Comparison of ENCODE assay signal across 1 fruit fly cellular context in genomic region chr2L:7564856-7565255, dm6.
TF ChIP-seq lines count a peak whose summit lies in the region.

No protein-coding gene starts in this region.

TF ChIP-seq in whole organism, embryonic, 481 proteins besides CTCF, POLR2A, EP300 and RAD21 (continued from another document and continues in another):
- TF ChIP-seq CG9932 (GFP tag; IDR thresholded peaks at IDR 0.05; lab: Robert Waterston, UW), result peak; percentile 57
- peak; percentile 56 for TF ChIP-seq CG30403 (GFP tag; optimal IDR thresholded peaks at IDR 0.05; lab: Kevin White, UChicago)
- TF ChIP-seq kah (GFP tag; optimal IDR thresholded peaks at IDR 0.05; lab: Kevin White, UChicago), result peak; percentile 30
- TF ChIP-seq hth (optimal IDR thresholded peaks at IDR 0.05; lab: Kevin White, UChicago), result no peak
- TF ChIP-seq CG9215 (GFP tag; IDR thresholded peaks at IDR 0.05; lab: Robert Waterston, UW), result no peak
- no peak for TF ChIP-seq Drgx (GFP tag; IDR thresholded peaks at IDR 0.05; lab: Robert Waterston, UW)
- TF ChIP-seq Atf6 (GFP tag; IDR thresholded peaks at IDR 0.05; lab: Robert Waterston, UW), result peak; percentile 49; the same call in 1 of the 2 replicates
- TF ChIP-seq CG6854 (GFP tag; optimal IDR thresholded peaks at IDR 0.05; lab: Kevin White, UChicago), result peak; percentile 36
- peak; percentile 77 for TF ChIP-seq CG2712 (tag; optimal IDR thresholded peaks at IDR 0.05; lab: Kevin White, UChicago)
- TF ChIP-seq CG4707 (GFP tag; optimal IDR thresholded peaks at IDR 0.05; lab: Kevin White, UChicago), result no peak
- TF ChIP-seq kay (GFP tag; optimal IDR thresholded peaks at IDR 0.05; lab: Kevin White, UChicago), result peak; percentile 28
- TF ChIP-seq CG11696 (GFP tag; IDR thresholded peaks at IDR 0.05; lab: Robert Waterston, UW), result no peak
- peak; percentile 31; the same call in 1 of the 3 replicates for TF ChIP-seq CG14050 (GFP tag; IDR thresholded peaks at IDR 0.05; lab: Robert Waterston, UW)
- TF ChIP-seq sr (GFP tag; IDR thresholded peaks at IDR 0.05; lab: Robert Waterston, UW), result no peak
- peak; percentile 65 for TF ChIP-seq Abd-B (GFP tag; optimal IDR thresholded peaks at IDR 0.05; lab: Kevin White, UChicago)
- peak; percentile 96 for TF ChIP-seq Med (GFP tag; lab: Kevin White, UChicago)
- TF ChIP-seq wek (GFP tag; optimal IDR thresholded peaks at IDR 0.05; lab: Kevin White, UChicago), result no peak
- no peak for TF ChIP-seq CG4328 (GFP tag; optimal IDR thresholded peaks at IDR 0.05; lab: Kevin White, UChicago)
- TF ChIP-seq CG14667 (GFP tag; IDR thresholded peaks at IDR 0.05; lab: Robert Waterston, UW), result peak; percentile 36
- TF ChIP-seq cad (GFP tag; optimal IDR thresholded peaks at IDR 0.05; lab: Kevin White, UChicago), result no peak
- no peak for TF ChIP-seq sd (tag; optimal IDR thresholded peaks at IDR 0.05; lab: Kevin White, UChicago)
- peak; percentile 74 to 79 for TF ChIP-seq dpn (GFP tag; optimal IDR thresholded peaks at IDR 0.05; lab: Kevin White, UChicago)
- TF ChIP-seq Spps (tag; optimal IDR thresholded peaks at IDR 0.05; lab: Kevin White, UChicago), result peak; percentile 48
- peak; percentile 75 for TF ChIP-seq CG18262 (tag; optimal IDR thresholded peaks at IDR 0.05; lab: Kevin White, UChicago)
- no peak for TF ChIP-seq vnd (GFP tag; IDR thresholded peaks at IDR 0.05; lab: Robert Waterston, UW; ENCODE audit: partially characterized antibody)
- peak; percentile 79 for TF ChIP-seq lmd (GFP tag; IDR thresholded peaks at IDR 0.05; lab: Robert Waterston, UW)
- TF ChIP-seq ewg (GFP tag; optimal IDR thresholded peaks at IDR 0.05; lab: Kevin White, UChicago), result peak; percentile 43
- TF ChIP-seq pros (GFP tag; optimal IDR thresholded peaks at IDR 0.05; lab: Kevin White, UChicago), result no peak
- no peak for TF ChIP-seq CG43689 (GFP tag; IDR thresholded peaks at IDR 0.05; lab: Robert Waterston, UW)
- TF ChIP-seq HLH54F (GFP tag; optimal IDR thresholded peaks at IDR 0.05; lab: Kevin White, UChicago), result peak; percentile 64
- peak; percentile 74 for TF ChIP-seq dysf (GFP tag; IDR thresholded peaks at IDR 0.05; lab: Robert Waterston, UW)
- TF ChIP-seq YL-1 (GFP tag; optimal IDR thresholded peaks at IDR 0.05; lab: Kevin White, UChicago), result no peak
- TF ChIP-seq sisA (GFP tag; IDR thresholded peaks at IDR 0.05; lab: Robert Waterston, UW), result no peak; the same call in 1 of the 2 replicates
- peak; percentile 98 for TF ChIP-seq sens (GFP tag; lab: Kevin White, UChicago)
- TF ChIP-seq CG2116 (GFP tag; optimal IDR thresholded peaks at IDR 0.05; lab: Kevin White, UChicago), result peak; percentile 27
- TF ChIP-seq Side (GFP tag; optimal IDR thresholded peaks at IDR 0.05; lab: Kevin White, UChicago), result peak; percentile 81
- no peak for TF ChIP-seq prd (optimal IDR thresholded peaks at IDR 0.05; lab: Kevin White, UChicago)
- TF ChIP-seq prd (GFP tag; IDR thresholded peaks at IDR 0.05; lab: Robert Waterston, UW), result peak; percentile 81
- TF ChIP-seq CG31441 (GFP tag; IDR thresholded peaks at IDR 0.05; lab: Robert Waterston, UW), result peak; percentile 59
- TF ChIP-seq dati (GFP tag; IDR thresholded peaks at IDR 0.05; lab: Robert Waterston, UW), result peak; percentile 45; the same call in 1 of the 2 replicates
- TF ChIP-seq CG17359 (tag; optimal IDR thresholded peaks at IDR 0.05; lab: Kevin White, UChicago), result peak; percentile 65
- peak; percentile 15 for TF ChIP-seq CG10274 (GFP tag; optimal IDR thresholded peaks at IDR 0.05; lab: Kevin White, UChicago)
- peak; percentile 52 for TF ChIP-seq Six4 (GFP tag; optimal IDR thresholded peaks at IDR 0.05; lab: Kevin White, UChicago)
- peak; percentile 52 for TF ChIP-seq CG18619 (GFP tag; optimal IDR thresholded peaks at IDR 0.05; lab: Kevin White, UChicago)
- peak; percentile 37 for TF ChIP-seq BtbVII (GFP tag; optimal IDR thresholded peaks at IDR 0.05; lab: Kevin White, UChicago)
- TF ChIP-seq Ssrp (tag; optimal IDR thresholded peaks at IDR 0.05; lab: Kevin White, UChicago), result peak; percentile 69
- TF ChIP-seq pan (optimal IDR thresholded peaks at IDR 0.05; lab: Kevin White, UChicago), result no peak
- peak in 1 of 2 experiments; percentile 64 for TF ChIP-seq pan (GFP tag; optimal IDR thresholded peaks at IDR 0.05 in 1 of 2, IDR thresholded peaks at IDR 0.05 in 1 of 2)
- peak; percentile 68 for TF ChIP-seq CG12391 (tag; optimal IDR thresholded peaks at IDR 0.05; lab: Kevin White, UChicago)
- TF ChIP-seq CG9727 (GFP tag; optimal IDR thresholded peaks at IDR 0.05; lab: Kevin White, UChicago), result peak; percentile 86
- TF ChIP-seq row (GFP tag; IDR thresholded peaks at IDR 0.05; lab: Robert Waterston, UW), result peak; percentile 75
- TF ChIP-seq Dad (GFP tag; optimal IDR thresholded peaks at IDR 0.05; lab: Kevin White, UChicago), result peak; percentile 77
- peak; percentile 73 for TF ChIP-seq croc (GFP tag; conservative IDR thresholded peaks at IDR 0.05; lab: Robert Waterston, UW)
- TF ChIP-seq CG7357 (GFP tag; IDR thresholded peaks at IDR 0.05; lab: Robert Waterston, UW), result peak; percentile 48; the same call in 1 of the 3 replicates
- peak; percentile 69 for TF ChIP-seq CoRest (tag; optimal IDR thresholded peaks at IDR 0.05; lab: Kevin White, UChicago)
- peak; percentile 50 for TF ChIP-seq Fer3 (tag; optimal IDR thresholded peaks at IDR 0.05; lab: Kevin White, UChicago)
- peak; percentile 60 for TF ChIP-seq caup (GFP tag; optimal IDR thresholded peaks at IDR 0.05; lab: Kevin White, UChicago; ENCODE audit: severe bottlenecking)
- peak; percentile 66 for TF ChIP-seq CG2875 (GFP tag; optimal IDR thresholded peaks at IDR 0.05; lab: Kevin White, UChicago)
- peak; percentile 56 for TF ChIP-seq btn (GFP tag; optimal IDR thresholded peaks at IDR 0.05; lab: Kevin White, UChicago)
- TF ChIP-seq gcm (GFP tag; optimal IDR thresholded peaks at IDR 0.05; lab: Kevin White, UChicago), result peak; percentile 18
- peak; percentile 62 for TF ChIP-seq CG12236 (GFP tag; optimal IDR thresholded peaks at IDR 0.05; lab: Kevin White, UChicago)
- no peak for TF ChIP-seq toy (GFP tag; IDR thresholded peaks at IDR 0.05; lab: Robert Waterston, UW)
- TF ChIP-seq D19A (tag; optimal IDR thresholded peaks at IDR 0.05; lab: Kevin White, UChicago), result peak; percentile 56
- TF ChIP-seq CG4617 (GFP tag; optimal IDR thresholded peaks at IDR 0.05; lab: Kevin White, UChicago; ENCODE audit: borderline replicate concordance), result no peak
- peak; percentile 62 for TF ChIP-seq Fer1 (GFP tag; optimal IDR thresholded peaks at IDR 0.05; lab: Kevin White, UChicago)
- peak; percentile 31 for TF ChIP-seq CG8359 (GFP tag; optimal IDR thresholded peaks at IDR 0.05; lab: Kevin White, UChicago; ENCODE audit: borderline replicate concordance)
- no peak for TF ChIP-seq Doc3 (GFP tag; IDR thresholded peaks at IDR 0.05; lab: Robert Waterston, UW; ENCODE audit: partially characterized antibody)
- no peak for TF ChIP-seq al (GFP tag; IDR thresholded peaks at IDR 0.05; lab: Robert Waterston, UW)
- TF ChIP-seq CG3281 (GFP tag; optimal IDR thresholded peaks at IDR 0.05; lab: Kevin White, UChicago), result peak; percentile 38
- TF ChIP-seq CG3838 (GFP tag; optimal IDR thresholded peaks at IDR 0.05; lab: Kevin White, UChicago), result peak; percentile 40
- TF ChIP-seq kni (GFP tag; optimal IDR thresholded peaks at IDR 0.05; lab: Kevin White, UChicago), result no peak
- TF ChIP-seq zf30C (GFP tag; optimal IDR thresholded peaks at IDR 0.05; lab: Kevin White, UChicago), result peak; percentile 81
- peak; percentile 57 for TF ChIP-seq CG1024 (GFP tag; IDR thresholded peaks at IDR 0.05; lab: Robert Waterston, UW)
- peak; percentile 42 for TF ChIP-seq pum (GFP tag; optimal IDR thresholded peaks at IDR 0.05; lab: Kevin White, UChicago)
- TF ChIP-seq Camta (GFP tag; optimal IDR thresholded peaks at IDR 0.05; lab: Kevin White, UChicago), result peak; percentile 70
- TF ChIP-seq CG2889 (GFP tag; IDR thresholded peaks at IDR 0.05; lab: Robert Waterston, UW), result no peak
- TF ChIP-seq E2f2 (GFP tag; IDR thresholded peaks at IDR 0.05; lab: Robert Waterston, UW), result peak; percentile 52
- TF ChIP-seq chm (GFP tag; IDR thresholded peaks at IDR 0.05; lab: Robert Waterston, UW), result no peak
- TF ChIP-seq tna (GFP tag; IDR thresholded peaks at IDR 0.05; lab: Robert Waterston, UW; ENCODE audit: partially characterized antibody), result no peak
- peak; percentile 52 for TF ChIP-seq CG12155 (GFP tag; optimal IDR thresholded peaks at IDR 0.05; lab: Kevin White, UChicago)
- TF ChIP-seq Lhr (GFP tag; optimal IDR thresholded peaks at IDR 0.05; lab: Kevin White, UChicago), result peak; percentile 22
- 0 out of 2 replicates have a peak, but pooled peaks have one; percentile 51 for TF ChIP-seq ttk (GFP tag; IDR thresholded peaks at IDR 0.05; lab: Robert Waterston, UW)
- TF ChIP-seq slou (GFP tag; optimal IDR thresholded peaks at IDR 0.05; lab: Kevin White, UChicago), result peak; percentile 38
- TF ChIP-seq CG10565 (GFP tag; optimal IDR thresholded peaks at IDR 0.05; lab: Kevin White, UChicago), result peak; percentile 21
- TF ChIP-seq ato (GFP tag; IDR thresholded peaks at IDR 0.05; lab: Robert Waterston, UW; ENCODE audit: partially characterized antibody), result no peak
- TF ChIP-seq Poxn (GFP tag; IDR thresholded peaks at IDR 0.05; lab: Robert Waterston, UW), result no peak
- TF ChIP-seq CG1792 (GFP tag; optimal IDR thresholded peaks at IDR 0.05; lab: Kevin White, UChicago), result peak; percentile 64
- TF ChIP-seq hbn (GFP tag; IDR thresholded peaks at IDR 0.05; lab: Robert Waterston, UW; ENCODE audit: partially characterized antibody), result no peak
- TF ChIP-seq CG16863 (GFP tag; optimal IDR thresholded peaks at IDR 0.05; lab: Kevin White, UChicago), result peak; percentile 73
- no peak for TF ChIP-seq CG13287 (GFP tag; IDR thresholded peaks at IDR 0.05; lab: Robert Waterston, UW; ENCODE audit: partially characterized antibody)
- TF ChIP-seq tup (GFP tag; optimal IDR thresholded peaks at IDR 0.05; lab: Kevin White, UChicago), result peak; percentile 53
- TF ChIP-seq CG16815 (GFP tag; optimal IDR thresholded peaks at IDR 0.05; lab: Kevin White, UChicago), result peak; percentile 72
- peak; percentile 72; the same call in 2 of the 3 replicates for TF ChIP-seq CG11695 (GFP tag; IDR thresholded peaks at IDR 0.05; lab: Robert Waterston, UW)
- TF ChIP-seq B-H2 (GFP tag; optimal IDR thresholded peaks at IDR 0.05; lab: Kevin White, UChicago), result no peak
- TF ChIP-seq CG1602 (GFP tag; optimal IDR thresholded peaks at IDR 0.05; lab: Kevin White, UChicago), result peak; percentile 67
- TF ChIP-seq Meics (GFP tag; optimal IDR thresholded peaks at IDR 0.05; lab: Kevin White, UChicago), result peak; percentile 41
- no peak for TF ChIP-seq Tbp (GFP tag; optimal IDR thresholded peaks at IDR 0.05; lab: Kevin White, UChicago)
- no peak for TF ChIP-seq br (optimal IDR thresholded peaks at IDR 0.05; lab: Kevin White, UChicago)
- TF ChIP-seq ham (GFP tag; IDR thresholded peaks at IDR 0.05; lab: Robert Waterston, UW), result no peak
- TF ChIP-seq insv (GFP tag; optimal IDR thresholded peaks at IDR 0.05; lab: Kevin White, UChicago), result peak in 1 of 2 experiments; percentile 2
- TF ChIP-seq CG13775 (GFP tag; optimal IDR thresholded peaks at IDR 0.05; lab: Kevin White, UChicago), result peak; percentile 68
- peak; percentile 30 for TF ChIP-seq CG11398 (GFP tag; optimal IDR thresholded peaks at IDR 0.05; lab: Kevin White, UChicago)
- peak; percentile 66 for TF ChIP-seq pb (GFP tag; optimal IDR thresholded peaks at IDR 0.05; lab: Kevin White, UChicago)
- TF ChIP-seq CG2678 (tag; optimal IDR thresholded peaks at IDR 0.05; lab: Kevin White, UChicago), result peak; percentile 62
- peak; percentile 35 for TF ChIP-seq Dip3 (GFP tag; optimal IDR thresholded peaks at IDR 0.05; lab: Kevin White, UChicago)
- peak; percentile 48 for TF ChIP-seq pho (GFP tag; optimal IDR thresholded peaks at IDR 0.05; lab: Kevin White, UChicago)
- no peak for TF ChIP-seq CG12769 (tag; optimal IDR thresholded peaks at IDR 0.05; lab: Kevin White, UChicago)
- TF ChIP-seq CG1233 (GFP tag; optimal IDR thresholded peaks at IDR 0.05; lab: Kevin White, UChicago), result peak; percentile 57
- peak; percentile 66 for TF ChIP-seq ATbp (GFP tag; optimal IDR thresholded peaks at IDR 0.05; lab: Kevin White, UChicago)
- peak; percentile 13 for TF ChIP-seq CG12219 (GFP tag; optimal IDR thresholded peaks at IDR 0.05; lab: Kevin White, UChicago)
- TF ChIP-seq Doc2 (GFP tag; IDR thresholded peaks at IDR 0.05; lab: Robert Waterston, UW), result no peak
- TF ChIP-seq repo (GFP tag; optimal IDR thresholded peaks at IDR 0.05; lab: Kevin White, UChicago), result peak; percentile 59
- TF ChIP-seq B-H1 (GFP tag; IDR thresholded peaks at IDR 0.05; lab: Robert Waterston, UW), result peak; percentile 44; the same call in 1 of the 3 replicates
- TF ChIP-seq Ravus (GFP tag; IDR thresholded peaks at IDR 0.05; lab: Robert Waterston, UW), result no peak; the same call in 1 of the 2 replicates
- TF ChIP-seq CG15073 (GFP tag; optimal IDR thresholded peaks at IDR 0.05; lab: Kevin White, UChicago), result no peak
- TF ChIP-seq Oli (tag; optimal IDR thresholded peaks at IDR 0.05; lab: Kevin White, UChicago), result peak; percentile 68
- peak; percentile 9 for TF ChIP-seq gcm2 (GFP tag; optimal IDR thresholded peaks at IDR 0.05; lab: Kevin White, UChicago)
- TF ChIP-seq CG9797 (GFP tag; optimal IDR thresholded peaks at IDR 0.05; lab: Kevin White, UChicago), result no peak
- TF ChIP-seq Ptx1 (GFP tag; IDR thresholded peaks at IDR 0.05; lab: Robert Waterston, UW), result peak; percentile 69
- TF ChIP-seq Bdp1 (GFP tag; optimal IDR thresholded peaks at IDR 0.05; lab: Kevin White, UChicago), result peak; percentile 37
- TF ChIP-seq Eip74EF (GFP tag; optimal IDR thresholded peaks at IDR 0.05; lab: Kevin White, UChicago), result no peak
- no peak for TF ChIP-seq CG17912 (GFP tag; optimal IDR thresholded peaks at IDR 0.05; lab: Kevin White, UChicago)
- TF ChIP-seq salm (tag; optimal IDR thresholded peaks at IDR 0.05; lab: Kevin White, UChicago), result no peak
- peak; percentile 9 for TF ChIP-seq sima (GFP tag; optimal IDR thresholded peaks at IDR 0.05; lab: Kevin White, UChicago)
- TF ChIP-seq danr (GFP tag; IDR thresholded peaks at IDR 0.05; lab: Robert Waterston, UW), result peak; percentile 51; the same call in 1 of the 2 replicates
- TF ChIP-seq jigr1 (GFP tag; IDR thresholded peaks at IDR 0.05; lab: Robert Waterston, UW), result peak; percentile 47; the same call in 2 of the 3 replicates
- no peak for TF ChIP-seq crp (GFP tag; optimal IDR thresholded peaks at IDR 0.05; lab: Kevin White, UChicago)
- no peak for TF ChIP-seq gt (GFP tag; IDR thresholded peaks at IDR 0.05; lab: Robert Waterston, UW)
- no peak for TF ChIP-seq CG7963 (GFP tag; IDR thresholded peaks at IDR 0.05; lab: Robert Waterston, UW; ENCODE audit: partially characterized antibody)
- no peak for TF ChIP-seq Vsx1 (GFP tag; optimal IDR thresholded peaks at IDR 0.05; lab: Kevin White, UChicago)
- peak; percentile 44 for TF ChIP-seq Chrac-16 (GFP tag; optimal IDR thresholded peaks at IDR 0.05; lab: Kevin White, UChicago)
- TF ChIP-seq CG15479 (GFP tag; optimal IDR thresholded peaks at IDR 0.05; lab: Kevin White, UChicago), result no peak
